Worm (Caenorhabditis elegans) whole organism, late embryonic: Measurements from ENCODE around the gene tasp-1.

ENCODE experiments used
- C08G9.2 ChIP-seq: sonication (generic microtip); optimal IDR thresholded peaks from 2 replicates; lab custom pipeline; 2016; ENCODE audit warnings: mild to moderate bottlenecking, missing genetic modification characterization, moderate library complexity, missing compliant biosample characterization
- C38D4.7 ChIP-seq: fragments of 200-800 bp; sonication (Bioruptor generic); optimal IDR thresholded peaks from 2 replicates; lab custom pipeline; 2018; ENCODE audit warnings: mild to moderate bottlenecking, missing genetic modification characterization, moderate library complexity, missing compliant biosample characterization
- F13H6.1 ChIP-seq: sonication (generic microtip); optimal IDR thresholded peaks from 2 replicates; lab custom pipeline; 2016; ENCODE audit warnings: missing genetic modification characterization, missing compliant biosample characterization
- K09A11.1 ChIP-seq: sonication (generic microtip); optimal IDR thresholded peaks from 2 replicates; lab custom pipeline; 2017; ENCODE audit warnings: antibody characterized with exemption, mild to moderate bottlenecking, missing genetic modification characterization, missing compliant biosample characterization; ENCODE audit not compliant: insufficient read depth
- T23F11.4 ChIP-seq: fragments of 200-800 bp; sonication (Bioruptor generic); optimal IDR thresholded peaks from 2 replicates; lab custom pipeline; 2018; ENCODE audit warnings: mild to moderate bottlenecking, missing genetic modification characterization, missing compliant biosample characterization
- Y22D7AL.16 ChIP-seq: sonication (generic microtip); optimal IDR thresholded peaks from 2 replicates; lab custom pipeline; 2016; ENCODE audit warnings: missing genetic modification characterization, missing compliant biosample characterization
- ahr-1 ChIP-seq: sonication (generic microtip); optimal IDR thresholded peaks from 2 replicates; lab custom pipeline; 2016; ENCODE audit warnings: missing genetic modification characterization, missing compliant biosample characterization
- ama-1 ChIP-seq: fragments of 150-350 bp; optimal IDR thresholded peaks from 2 replicates; lab custom pipeline; 2014
- ceh-14 ChIP-seq: sonication (generic microtip); optimal IDR thresholded peaks from 2 replicates; lab custom pipeline; 2016; ENCODE audit warnings: missing genotype, missing genetic modification characterization, missing compliant biosample characterization
- ceh-18 ChIP-seq: sonication (generic microtip); optimal IDR thresholded peaks from 2 replicates; lab custom pipeline; 2016; ENCODE audit warnings: missing genetic modification characterization, missing compliant biosample characterization
- ceh-2 ChIP-seq: sonication (generic microtip); optimal IDR thresholded peaks from 2 replicates; lab custom pipeline; 2016; ENCODE audit warnings: missing genotype, missing genetic modification characterization, missing compliant biosample characterization
- ceh-22 ChIP-seq: sonication (generic microtip); optimal IDR thresholded peaks from 2 replicates; lab custom pipeline; 2017; ENCODE audit warnings: missing biosample characterization, missing genetic modification characterization
- ceh-24 ChIP-seq: sonication (generic microtip); optimal IDR thresholded peaks from 2 replicates; lab custom pipeline; 2016; ENCODE audit warnings: mild to moderate bottlenecking, missing genetic modification characterization, missing compliant biosample characterization
- ceh-30 ChIP-seq: fragments of 150-350 bp; optimal IDR thresholded peaks from 2 replicates; lab custom pipeline; 2014; ENCODE audit warnings: missing biosample characterization, missing genetic modification characterization
- ceh-34 ChIP-seq: sonication (generic microtip); optimal IDR thresholded peaks from 2 replicates; lab custom pipeline; 2016; ENCODE audit warnings: mild to moderate bottlenecking, missing genetic modification characterization, missing compliant biosample characterization
- ceh-6 ChIP-seq: fragments of 200-800 bp; sonication (Bioruptor generic); optimal IDR thresholded peaks from 2 replicates; lab custom pipeline; 2018; ENCODE audit warnings: mild to moderate bottlenecking, missing genetic modification characterization, missing compliant biosample characterization
- ceh-9 ChIP-seq: sonication (generic microtip); optimal IDR thresholded peaks from 2 replicates; lab custom pipeline; 2016; ENCODE audit warnings: mild to moderate bottlenecking, missing genetic modification characterization, inconsistent platforms, missing compliant biosample characterization
- che-1 ChIP-seq: sonication (generic microtip); optimal IDR thresholded peaks from 2 replicates; lab custom pipeline; 2016; ENCODE audit warnings: mild to moderate bottlenecking, missing genetic modification characterization, missing compliant biosample characterization
- dmd-4 ChIP-seq: sonication (generic microtip); optimal IDR thresholded peaks from 2 replicates; lab custom pipeline; 2016; ENCODE audit warnings: borderline replicate concordance, missing genetic modification characterization, missing compliant biosample characterization
- dve-1 ChIP-seq: sonication (generic microtip); optimal IDR thresholded peaks from 2 replicates; lab custom pipeline; 2017; ENCODE audit warnings: antibody characterized with exemption, mild to moderate bottlenecking, missing genetic modification characterization, missing compliant biosample characterization
- elt-2 ChIP-seq: sonication (generic microtip); optimal IDR thresholded peaks from 2 replicates; lab custom pipeline; 2016; ENCODE audit warnings: missing genetic modification reagents, missing genetic modification characterization, missing compliant biosample characterization
- ets-4 ChIP-seq: sonication (generic microtip); optimal IDR thresholded peaks from 2 replicates; lab custom pipeline; 2016; ENCODE audit warnings: missing genetic modification characterization, missing compliant biosample characterization
- eyg-1 ChIP-seq: sonication (generic microtip); optimal IDR thresholded peaks from 2 replicates; lab custom pipeline; 2016; ENCODE audit warnings: missing genotype, missing genetic modification characterization, missing compliant biosample characterization
- fax-1 ChIP-seq: sonication (generic microtip); optimal IDR thresholded peaks from 2 replicates; lab custom pipeline; 2016; ENCODE audit warnings: missing genotype, missing genetic modification characterization, missing compliant biosample characterization
- fkh-10 ChIP-seq: fragments of 150-350 bp; optimal IDR thresholded peaks from 2 replicates; lab custom pipeline; 2014; ENCODE audit warnings: missing biosample characterization, missing genetic modification reagents, missing genetic modification characterization
- fkh-6 ChIP-seq: sonication (generic microtip); optimal IDR thresholded peaks from 2 replicates; lab custom pipeline; 2016; ENCODE audit warnings: missing genetic modification characterization, missing compliant biosample characterization
- gmeb-2 ChIP-seq: sonication (generic microtip); optimal IDR thresholded peaks from 2 replicates; lab custom pipeline; 2016; ENCODE audit warnings: missing genetic modification characterization, inconsistent platforms, missing compliant biosample characterization
- hlh-13 ChIP-seq: fragments of 200-800 bp; sonication (Bioruptor generic); optimal IDR thresholded peaks from 2 replicates; lab custom pipeline; 2018; ENCODE audit warnings: mild to moderate bottlenecking, missing genetic modification characterization, missing compliant biosample characterization
- hlh-15 ChIP-seq: sonication (generic microtip); optimal IDR thresholded peaks from 2 replicates; lab custom pipeline; 2016; ENCODE audit warnings: missing genetic modification characterization, missing compliant biosample characterization
- hlh-6 ChIP-seq: sonication (generic microtip); optimal IDR thresholded peaks from 2 replicates; lab custom pipeline; 2016; ENCODE audit warnings: missing genotype, missing genetic modification characterization, missing compliant biosample characterization
- hlh-8 ChIP-seq: sonication (generic microtip); optimal IDR thresholded peaks from 2 replicates; lab custom pipeline; 2016; ENCODE audit warnings: missing genotype, missing genetic modification characterization, missing compliant biosample characterization
- lin-11 ChIP-seq: fragments of 200-800 bp; sonication (Bioruptor generic); optimal IDR thresholded peaks from 2 replicates; lab custom pipeline; 2018; ENCODE audit warnings: mild to moderate bottlenecking, missing genetic modification characterization, missing compliant biosample characterization
- madf-2 ChIP-seq: sonication (generic microtip); optimal IDR thresholded peaks from 2 replicates; lab custom pipeline; 2017; ENCODE audit warnings: missing genetic modification characterization, missing compliant biosample characterization
- mec-3 ChIP-seq: sonication (generic microtip); optimal IDR thresholded peaks from 2 replicates; lab custom pipeline; 2016; ENCODE audit warnings: borderline replicate concordance, missing genetic modification characterization, missing compliant biosample characterization
- nfya-1 ChIP-seq: sonication (generic microtip); optimal IDR thresholded peaks from 2 replicates; lab custom pipeline; 2017; ENCODE audit warnings: missing genetic modification characterization, mild to moderate bottlenecking, missing compliant biosample characterization, antibody characterized with exemption, moderate library complexity
- nhr-232 ChIP-seq: sonication (generic microtip); optimal IDR thresholded peaks from 2 replicates; lab custom pipeline; 2016; ENCODE audit warnings: missing genetic modification characterization, missing compliant biosample characterization
- npax-4 ChIP-seq: sonication (generic microtip); optimal IDR thresholded peaks from 2 replicates; lab custom pipeline; 2016; ENCODE audit warnings: missing genetic modification characterization, missing compliant biosample characterization
- pag-3 ChIP-seq: sonication (generic microtip); optimal IDR thresholded peaks from 2 replicates; lab custom pipeline; 2016; ENCODE audit warnings: missing compliant biosample characterization, missing genetic modification characterization, borderline replicate concordance
- pha-2 ChIP-seq: sonication (generic microtip); optimal IDR thresholded peaks from 2 replicates; lab custom pipeline; 2017; ENCODE audit warnings: mild to moderate bottlenecking, missing genetic modification characterization, missing compliant biosample characterization
- pha-4 ChIP-seq: fragments of 150-350 bp; optimal IDR thresholded peaks from 2 replicates; lab custom pipeline; 2018; ENCODE audit warnings: missing biosample characterization, missing genetic modification reagents, missing genetic modification characterization
- pros-1 ChIP-seq: fragments of 150-350 bp; optimal IDR thresholded peaks from 2 replicates; lab custom pipeline; 2014; ENCODE audit warnings: missing biosample characterization, missing genetic modification reagents, missing genetic modification characterization
- ref-2 ChIP-seq: sonication (generic microtip); optimal IDR thresholded peaks from 2 replicates; lab custom pipeline; 2016; ENCODE audit warnings: missing genetic modification characterization, missing compliant biosample characterization
- rnt-1 ChIP-seq: sonication (generic microtip); optimal IDR thresholded peaks from 2 replicates; lab custom pipeline; 2016; ENCODE audit warnings: missing genetic modification characterization, missing compliant biosample characterization
- sdc-2 ChIP-seq: sonication (generic microtip); optimal IDR thresholded peaks from 2 replicates; lab custom pipeline; 2016; ENCODE audit warnings: missing genotype, missing genetic modification characterization, missing compliant biosample characterization
- syd-9 ChIP-seq: sonication (generic microtip); optimal IDR thresholded peaks from 2 replicates; lab custom pipeline; 2016; ENCODE audit warnings: mild to moderate bottlenecking, missing genetic modification characterization, moderate library complexity, missing compliant biosample characterization
- tbx-2 ChIP-seq: sonication (generic microtip); optimal IDR thresholded peaks from 2 replicates; lab custom pipeline; 2016; ENCODE audit warnings: missing genetic modification characterization, missing compliant biosample characterization
- tbx-7 ChIP-seq: sonication (generic microtip); optimal IDR thresholded peaks from 2 replicates; lab custom pipeline; 2016; ENCODE audit warnings: missing genotype, missing genetic modification characterization, missing compliant biosample characterization
- unc-3 ChIP-seq, 2 experiments: fragments of 200-800 bp in 1 of 2; sonication (Bioruptor generic) in 1 of 2; sonication (generic microtip) in 1 of 2; conservative IDR thresholded peaks in 1 of 2; optimal IDR thresholded peaks in 1 of 2; 2 replicates each; pipeline versions ENCODE4 v1.3.6 to Lab custom; 2016 to 2022; ENCODE audit warnings: missing compliant biosample characterization in 2 of 2, missing genetic modification characterization in 2 of 2, missing genetic modification reagents in 1 of 2
- unc-86 ChIP-seq: sonication (generic microtip); optimal IDR thresholded peaks from 2 replicates; lab custom pipeline; 2016; ENCODE audit warnings: missing genetic modification characterization, missing compliant biosample characterization
- zip-5 ChIP-seq: sonication (generic microtip); optimal IDR thresholded peaks from 2 replicates; lab custom pipeline; 2016; ENCODE audit warnings: missing genetic modification characterization, missing compliant biosample characterization
- ztf-16 ChIP-seq: sonication (generic microtip); optimal IDR thresholded peaks from 2 replicates; lab custom pipeline; 2017; ENCODE audit warnings: missing genetic modification characterization, missing compliant biosample characterization

tasp-1 gene

ce11 chrIII:10810837-10811814 is 52.0 kb downstream of the tasp-1 start:
- no peak for TF ChIP-seq pros-1 (tag; lab: Kevin White, UChicago)
- no peak for TF ChIP-seq fkh-10 (GFP tag; lab: Kevin White, UChicago)
- no peak for TF ChIP-seq hlh-13 (GFP tag; lab: Kevin White, UChicago)
- TF ChIP-seq ceh-14, result peak; percentile 88
- no peak for TF ChIP-seq unc-3 (GFP tag; conservative IDR thresholded peaks at IDR 0.05; lab: Robert Waterston, UW)
- peak; percentile 40 for TF ChIP-seq unc-3 (tag; optimal IDR thresholded peaks at IDR 0.05; lab: Kevin White, UChicago)
- peak; percentile 89 for TF ChIP-seq C08G9.2 (tag; lab: Kevin White, UChicago)
- TF ChIP-seq Y22D7AL.16 (tag; lab: Kevin White, UChicago), result no peak
- peak; percentile 73 for TF ChIP-seq ets-4
- TF ChIP-seq ceh-30 (tag; lab: Kevin White, UChicago), result no peak
- TF ChIP-seq tbx-7 (tag; lab: Kevin White, UChicago), result peak; percentile 77
- no peak for TF ChIP-seq eyg-1
- no peak for TF ChIP-seq gmeb-2 (tag; lab: Kevin White, UChicago)
- no peak for TF ChIP-seq hlh-15 (tag; lab: Kevin White, UChicago)
- no peak for TF ChIP-seq lin-11 (tag; lab: Kevin White, UChicago)
- peak; percentile 47 for TF ChIP-seq pag-3
- no peak for TF ChIP-seq pha-4
- peak; percentile 82 for TF ChIP-seq ceh-2
- TF ChIP-seq ref-2 (tag; lab: Kevin White, UChicago), result peak; percentile 83
- no peak for TF ChIP-seq madf-2 (tag; lab: Kevin White, UChicago)
- no peak for TF ChIP-seq K09A11.1 (tag; lab: Kevin White, UChicago)
- no peak for TF ChIP-seq nhr-232 (tag; lab: Kevin White, UChicago)
- peak; percentile 85 for TF ChIP-seq tbx-2 (tag; lab: Kevin White, UChicago)
- peak; percentile 79 for TF ChIP-seq rnt-1 (tag; lab: Kevin White, UChicago)
- TF ChIP-seq C38D4.7 (GFP tag; lab: Kevin White, UChicago), result no peak
- TF ChIP-seq elt-2 (tag; lab: Kevin White, UChicago), result peak; percentile 18
- TF ChIP-seq T23F11.4 (GFP tag; lab: Kevin White, UChicago), result no peak
- TF ChIP-seq fkh-6 (tag; lab: Kevin White, UChicago), result peak; percentile 9
- TF ChIP-seq ceh-6 (GFP tag; lab: Kevin White, UChicago), result no peak
- TF ChIP-seq dve-1 (tag; lab: Kevin White, UChicago), result no peak
- TF ChIP-seq fax-1 (tag; lab: Kevin White, UChicago), result peak; percentile 82
- no peak for TF ChIP-seq ceh-9
- no peak for TF ChIP-seq sdc-2 (tag; lab: Kevin White, UChicago)
- no peak for TF ChIP-seq syd-9
- TF ChIP-seq ceh-34 (tag; lab: Kevin White, UChicago), result peak; percentile 48
- peak; percentile 74 for TF ChIP-seq F13H6.1
- TF ChIP-seq ceh-18, result peak; percentile 50
- peak; percentile 11 for TF ChIP-seq unc-86 (tag; lab: Kevin White, UChicago)
- TF ChIP-seq ceh-22 (tag; lab: Kevin White, UChicago), result no peak
- TF ChIP-seq ceh-24, result no peak
- peak; percentile 78 for TF ChIP-seq mec-3 (tag; lab: Kevin White, UChicago)
- no peak for TF ChIP-seq che-1 (tag; lab: Kevin White, UChicago)
- peak; percentile 75 for TF ChIP-seq ztf-16 (tag; lab: Kevin White, UChicago)
- peak; percentile 20 for TF ChIP-seq hlh-8 (tag; lab: Kevin White, UChicago)
- no peak for TF ChIP-seq nfya-1
- TF ChIP-seq dmd-4 (tag; lab: Kevin White, UChicago), result peak; percentile 82
- TF ChIP-seq hlh-6, result peak; percentile 39
- TF ChIP-seq ama-1 (lab: Kevin White, UChicago), result no peak
- peak; percentile 69 for TF ChIP-seq ahr-1 (tag; lab: Kevin White, UChicago)
- no peak for TF ChIP-seq npax-4
- no peak for TF ChIP-seq pha-2 (tag; lab: Kevin White, UChicago)
- peak; percentile 72 for TF ChIP-seq zip-5 (tag; lab: Kevin White, UChicago)
